Fruit fly (Drosophila melanogaster): ENCODE results near the gene CG44532.

DNA sequence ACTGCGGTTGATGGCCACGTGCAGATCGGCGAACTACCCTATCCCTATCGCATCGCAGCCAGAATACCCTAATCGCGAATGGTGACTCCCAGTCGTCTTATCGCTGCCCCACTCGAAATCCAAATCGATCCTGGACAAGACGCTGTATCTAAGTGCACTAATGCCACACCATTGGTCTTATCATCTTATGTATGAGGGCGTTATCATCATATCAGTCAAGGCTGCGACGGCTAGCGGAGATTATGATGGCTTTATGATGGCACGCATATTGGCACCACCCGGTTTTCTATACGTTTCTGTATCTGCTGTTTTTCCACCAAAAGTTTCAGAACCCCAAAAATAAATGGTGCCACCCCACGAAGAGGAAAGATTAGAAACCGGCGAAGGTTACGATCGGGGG is 38.3 kb downstream of the CG44532 start:
- TF ChIP-seq CG9948 (tag; optimal IDR thresholded peaks at IDR 0.05) (no peak), CG15710 (tag; optimal IDR thresholded peaks at IDR 0.05) (no peak), CG32121 (GFP tag; IDR thresholded peaks at IDR 0.05) (no peak)

Data from whole organism, pupa.